Fruit fly (Drosophila melanogaster) Kc167 (cell line): ENCODE data around the gene mthl15.

Experiments used
- Myc ChIP-seq: fragments of >200 bp; optimal IDR thresholded peaks from 2 replicates; lab custom pipeline; 2017; ENCODE audit warnings: missing external identifiers
- Sin3A ChIP-seq: fragments of >200 bp; optimal IDR thresholded peaks from 2 replicates; lab custom pipeline; 2018; ENCODE audit warnings: missing external identifiers
- h ChIP-seq: fragments of >200 bp; optimal IDR thresholded peaks from 3 replicates; lab custom pipeline; 2018; ENCODE audit warnings: missing external identifiers
- insv ChIP-seq: fragments of >200 bp; optimal IDR thresholded peaks from 3 replicates; lab custom pipeline; 2018; ENCODE audit warnings: missing external identifiers
- psq ChIP-seq: fragments of >200 bp; optimal IDR thresholded peaks from 2 replicates; lab custom pipeline; 2017; ENCODE audit warnings: missing external identifiers
- ttk ChIP-seq: sonication (Bioruptor generic); optimal IDR thresholded peaks from 2 replicates; lab custom pipeline; 2017; ENCODE audit warnings: missing external identifiers

dm6 chr2L:10268688-10269087, 30.6 kb upstream of the mthl15 start, which contains the start of gene CG4957:
- TF ChIP-seq psq (lab: Kevin White, UChicago) = no peak
- TF ChIP-seq h (lab: Kevin White, UChicago) = no peak
- TF ChIP-seq Myc (lab: Kevin White, UChicago) = no peak
- no peak for TF ChIP-seq Sin3A
- no peak for TF ChIP-seq ttk (lab: Kevin White, UChicago)
- TF ChIP-seq insv = no peak
